Worm (Caenorhabditis elegans): ENCODE results near the gene Y75B8A.18.

Gene Y75B8A.18

ce11 chrIII:12231539-12231938 is 5.5 kb upstream of the Y75B8A.18 start:
- TF ChIP-seq nfya-1 (tag; optimal IDR thresholded peaks at IDR 0.05; ENCODE audit: insufficient read depth) (peak; percentile 98), mml-1 (tag; optimal IDR thresholded peaks at IDR 0.05) (no peak)

- TF ChIP-seq lin-39 (tag; optimal IDR thresholded peaks at IDR 0.05): no peak
- no peak for TF ChIP-seq ceh-9 (tag; optimal IDR thresholded peaks at IDR 0.05)
- no peak for TF ChIP-seq nhr-43 (tag; optimal IDR thresholded peaks at IDR 0.05; ENCODE audit: poor library complexity, severe bottlenecking)
- TF ChIP-seq eor-1 (tag; optimal IDR thresholded peaks at IDR 0.05): no peak
- TF ChIP-seq nfya-1 (tag; optimal IDR thresholded peaks at IDR 0.05; ENCODE audit: insufficient read depth): no peak
- no peak for TF ChIP-seq ama-1 (optimal IDR thresholded peaks at IDR 0.05)
- no peak for TF ChIP-seq ceh-16 (tag; optimal IDR thresholded peaks at IDR 0.05)
- no peak for TF ChIP-seq ceh-82 (tag; optimal IDR thresholded peaks at IDR 0.05)
- TF ChIP-seq unc-39 (tag; optimal IDR thresholded peaks at IDR 0.05): no peak
- TF ChIP-seq nhr-67 (tag; optimal IDR thresholded peaks at IDR 0.05): no peak
- no peak for TF ChIP-seq jun-1 (tag; optimal IDR thresholded peaks at IDR 0.05)
- TF ChIP-seq nhr-237 (tag; optimal IDR thresholded peaks at IDR 0.05): no peak
- TF ChIP-seq pha-4 (tag; optimal IDR thresholded peaks at IDR 0.05): no peak
- TF ChIP-seq zag-1 (tag; optimal IDR thresholded peaks at IDR 0.05): no peak
- no peak for TF ChIP-seq nhr-25 (tag; optimal IDR thresholded peaks at IDR 0.05)
- TF ChIP-seq snpc-4 (tag; optimal IDR thresholded peaks at IDR 0.05): no peak
Observed at ce11 chrIII:12230195-12230594, 4.2 kb upstream of the Y75B8A.18 start.

- TF ChIP-seq jun-1 (tag; optimal IDR thresholded peaks at IDR 0.05) (no peak), fos-1 (tag; optimal IDR thresholded peaks at IDR 0.05) (no peak), nfya-1 (tag; optimal IDR thresholded peaks at IDR 0.05; ENCODE audit: insufficient read depth) (peak; percentile 88)
Observed at ce11 chrIII:12227935-12228334, 1.9 kb upstream of the Y75B8A.18 start.

- no peak for TF ChIP-seq R02D3.7 (tag; optimal IDR thresholded peaks at IDR 0.05)
- TF ChIP-seq lin-15B (tag; optimal IDR thresholded peaks at IDR 0.05): no peak
- no peak for TF ChIP-seq ceh-16 (tag; optimal IDR thresholded peaks at IDR 0.05)
- TF ChIP-seq lin-39 (tag; optimal IDR thresholded peaks at IDR 0.05): no peak
- no peak for TF ChIP-seq elt-2 (tag; optimal IDR thresholded peaks at IDR 0.05)
- no peak for TF ChIP-seq nhr-25 (tag; optimal IDR thresholded peaks at IDR 0.05)
- no peak for TF ChIP-seq mml-1 (tag; optimal IDR thresholded peaks at IDR 0.05)
- no peak for TF ChIP-seq fkh-2 (tag; optimal IDR thresholded peaks at IDR 0.05)
- TF ChIP-seq ceh-9 (tag; optimal IDR thresholded peaks at IDR 0.05): no peak
- no peak for TF ChIP-seq egl-27 (tag; optimal IDR thresholded peaks at IDR 0.05)
- no peak for TF ChIP-seq hmg-11 (tag; optimal IDR thresholded peaks at IDR 0.05)
- TF ChIP-seq aly-2 (tag; optimal IDR thresholded peaks at IDR 0.05): no peak
- TF ChIP-seq ztf-11 (tag; optimal IDR thresholded peaks at IDR 0.05): no peak
- no peak for TF ChIP-seq pha-4 (tag; optimal IDR thresholded peaks at IDR 0.05)
- no peak for TF ChIP-seq snpc-4 (tag; optimal IDR thresholded peaks at IDR 0.05)
- TF ChIP-seq daf-12 (tag; optimal IDR thresholded peaks at IDR 0.05): no peak
Observed at ce11 chrIII:12225234-12225633, 796 bp downstream of the Y75B8A.18 start, which contains the start of gene gmn-1. TSS of gene gmn-1 (minus strand) at chrIII:12225331.

ce11 chrIII:12223208-12223607 is 2.8 kb downstream of the Y75B8A.18 start:
- TF ChIP-seq ama-1 (optimal IDR thresholded peaks at IDR 0.05): no peak
- TF ChIP-seq ceh-9 (tag; optimal IDR thresholded peaks at IDR 0.05): no peak
- no peak for TF ChIP-seq mdl-1 (tag; optimal IDR thresholded peaks at IDR 0.05)
- no peak for TF ChIP-seq nhr-237 (tag; optimal IDR thresholded peaks at IDR 0.05)
- no peak for TF ChIP-seq lin-15B (tag; optimal IDR thresholded peaks at IDR 0.05)
- no peak for TF ChIP-seq mml-1 (tag; optimal IDR thresholded peaks at IDR 0.05)
- TF ChIP-seq lsy-12 (tag; optimal IDR thresholded peaks at IDR 0.05): no peak
- TF ChIP-seq ceh-16 (tag; optimal IDR thresholded peaks at IDR 0.05): no peak
- TF ChIP-seq pqm-1 (tag; optimal IDR thresholded peaks at IDR 0.05): no peak
- TF ChIP-seq tbx-2 (tag; optimal IDR thresholded peaks at IDR 0.05): no peak
- no peak for TF ChIP-seq elt-3 (tag; optimal IDR thresholded peaks at IDR 0.05)
- TF ChIP-seq unc-62 (GFP tag; optimal IDR thresholded peaks at IDR 0.05): no peak
- no peak for TF ChIP-seq nhr-76 (tag; optimal IDR thresholded peaks at IDR 0.05)
- no peak for TF ChIP-seq nhr-28 (tag; optimal IDR thresholded peaks at IDR 0.05)
- TF ChIP-seq nhr-67 (tag; optimal IDR thresholded peaks at IDR 0.05): no peak
- no peak for TF ChIP-seq aly-2 (tag; optimal IDR thresholded peaks at IDR 0.05)
- no peak for TF ChIP-seq pha-4 (tag; optimal IDR thresholded peaks at IDR 0.05)
- no peak for TF ChIP-seq fkh-10 (GFP tag; optimal IDR thresholded peaks at IDR 0.05)
- no peak for TF ChIP-seq ceh-82 (tag; optimal IDR thresholded peaks at IDR 0.05)
